Worm (Caenorhabditis elegans) whole organism, L2 larva: ENCODE results near the gene T22D1.1.

Experiments
- C34F6.9 ChIP-seq: fragments of 150-350 bp; optimal IDR thresholded peaks from 2 replicates; lab custom pipeline; 2014; ENCODE audit warnings: missing biosample characterization, missing genetic modification characterization
- F13H6.1 ChIP-seq: sonication (generic microtip); optimal IDR thresholded peaks from 2 replicates; lab custom pipeline; 2016; ENCODE audit warnings: missing genetic modification characterization, missing compliant biosample characterization
- Y55F3AM.14 ChIP-seq: fragments of 200-800 bp; sonication (Bioruptor generic); optimal IDR thresholded peaks from 2 replicates; lab custom pipeline; 2018; ENCODE audit warnings: mild to moderate bottlenecking, missing genetic modification characterization, missing compliant biosample characterization
- ZK546.5 ChIP-seq: sonication (generic microtip); optimal IDR thresholded peaks from 2 replicates; lab custom pipeline; 2017; ENCODE audit warnings: missing biosample characterization, missing genetic modification characterization
- alr-1 ChIP-seq: fragments of 150-350 bp; optimal IDR thresholded peaks from 2 replicates; lab custom pipeline; 2014; ENCODE audit warnings: missing biosample characterization, missing genetic modification characterization
- blmp-1 ChIP-seq: sonication (generic microtip); optimal IDR thresholded peaks from 2 replicates; lab custom pipeline; 2017; ENCODE audit warnings: missing genetic modification characterization, mild to moderate bottlenecking, missing compliant biosample characterization, antibody characterized with exemption, moderate library complexity; ENCODE audit not compliant: insufficient read depth
- ceh-16 ChIP-seq: fragments of 150-350 bp; optimal IDR thresholded peaks from 2 replicates; lab custom pipeline; 2014; ENCODE audit warnings: missing biosample characterization, missing genetic modification characterization
- ceh-82 ChIP-seq: fragments of 150-350 bp; optimal IDR thresholded peaks from 2 replicates; lab custom pipeline; 2014; ENCODE audit warnings: missing biosample characterization, missing genetic modification characterization
- crh-2 ChIP-seq: sonication (generic microtip); optimal IDR thresholded peaks from 2 replicates; lab custom pipeline; 2017; ENCODE audit warnings: missing biosample characterization, missing genetic modification characterization
- dmd-4 ChIP-seq: sonication (generic microtip); optimal IDR thresholded peaks from 2 replicates; lab custom pipeline; 2017; ENCODE audit warnings: missing biosample characterization, missing genetic modification characterization
- egl-27 ChIP-seq: sonication (generic microtip); optimal IDR thresholded peaks from 3 replicates; lab custom pipeline; 2017; ENCODE audit warnings: missing biosample characterization, missing genetic modification reagents, missing genetic modification characterization
- elt-1 ChIP-seq: fragments of 150-350 bp; optimal IDR thresholded peaks from 2 replicates; lab custom pipeline; 2014; ENCODE audit warnings: missing biosample characterization, missing genetic modification characterization
- elt-3 ChIP-seq: sonication (generic microtip); optimal IDR thresholded peaks from 2 replicates; lab custom pipeline; 2017; ENCODE audit warnings: missing biosample characterization, missing genetic modification characterization
- fos-1 ChIP-seq: fragments of 150-350 bp; optimal IDR thresholded peaks from 2 replicates; lab custom pipeline; 2014; ENCODE audit warnings: missing biosample characterization, missing genetic modification characterization
- gmeb-1 ChIP-seq: fragments of 150-350 bp; optimal IDR thresholded peaks from 2 replicates; lab custom pipeline; 2014; ENCODE audit warnings: missing biosample characterization, missing genetic modification characterization
- lin-13 ChIP-seq: fragments of 150-350 bp; optimal IDR thresholded peaks from 2 replicates; lab custom pipeline; 2014; ENCODE audit warnings: missing biosample characterization, missing genetic modification reagents, missing genetic modification characterization
- lin-39 ChIP-seq: fragments of 150-350 bp; optimal IDR thresholded peaks from 2 replicates; lab custom pipeline; 2014; ENCODE audit warnings: missing biosample characterization, missing genetic modification reagents, missing genetic modification characterization
- mab-5 ChIP-seq: fragments of 150-350 bp; optimal IDR thresholded peaks from 2 replicates; lab custom pipeline; 2014; ENCODE audit warnings: missing biosample characterization, missing genetic modification characterization
- mbf-1 ChIP-seq: sonication (generic microtip); optimal IDR thresholded peaks from 2 replicates; lab custom pipeline; 2017; ENCODE audit warnings: missing biosample characterization, missing genetic modification characterization
- nhr-10 ChIP-seq: sonication (generic microtip); optimal IDR thresholded peaks from 2 replicates; lab custom pipeline; 2017; ENCODE audit warnings: missing biosample characterization, missing genetic modification characterization
- nhr-12 ChIP-seq: fragments of 150-350 bp; optimal IDR thresholded peaks from 2 replicates; lab custom pipeline; 2014; ENCODE audit warnings: missing biosample characterization, missing genetic modification characterization
- nhr-129 ChIP-seq: fragments of 150-350 bp; optimal IDR thresholded peaks from 2 replicates; lab custom pipeline; 2014; ENCODE audit warnings: missing biosample characterization, missing genetic modification characterization
- nhr-21 ChIP-seq: fragments of 150-350 bp; optimal IDR thresholded peaks from 2 replicates; lab custom pipeline; 2014; ENCODE audit warnings: missing biosample characterization, missing genetic modification characterization
- nhr-23 ChIP-seq: fragments of 150-350 bp; optimal IDR thresholded peaks from 2 replicates; lab custom pipeline; 2014; ENCODE audit warnings: missing biosample characterization, missing genetic modification reagents, missing genetic modification characterization
- nhr-237 ChIP-seq: fragments of 150-350 bp; optimal IDR thresholded peaks from 2 replicates; lab custom pipeline; 2014; ENCODE audit warnings: missing biosample characterization, missing genetic modification characterization
- nhr-25 ChIP-seq: fragments of 150-350 bp; sonication (generic microtip); optimal IDR thresholded peaks from 3 replicates; lab custom pipeline; 2014; ENCODE audit warnings: missing biosample characterization, missing genetic modification characterization
- nhr-6 ChIP-seq: fragments of 150-350 bp; optimal IDR thresholded peaks from 2 replicates; lab custom pipeline; 2014; ENCODE audit warnings: missing biosample characterization, missing genetic modification characterization
- nhr-77 ChIP-seq: fragments of 150-350 bp; optimal IDR thresholded peaks from 2 replicates; lab custom pipeline; 2014; ENCODE audit warnings: missing biosample characterization, missing genetic modification characterization
- peb-1 ChIP-seq: fragments of 150-350 bp; optimal IDR thresholded peaks from 2 replicates; lab custom pipeline; 2014; ENCODE audit warnings: missing biosample characterization, missing genetic modification characterization
- skn-1 ChIP-seq: sonication (generic microtip); optimal IDR thresholded peaks from 2 replicates; lab custom pipeline; 2017; ENCODE audit warnings: missing biosample characterization, missing genetic modification characterization
- sma-9 ChIP-seq, 2 experiments: fragments of 150-350 bp in 1 of 2; sonication (generic microtip) in 1 of 2; optimal IDR thresholded peaks; 2 replicates each; lab custom pipeline; 2014 to 2016; ENCODE audit warnings: missing genetic modification characterization in 2 of 2, mild to moderate bottlenecking in 1 of 2, missing biosample characterization in 1 of 2, missing compliant biosample characterization in 1 of 2, missing genetic modification reagents in 1 of 2, moderate library complexity in 1 of 2
- unc-39 ChIP-seq: fragments of 150-350 bp; optimal IDR thresholded peaks from 2 replicates; lab custom pipeline; 2014; ENCODE audit warnings: missing biosample characterization, missing genetic modification characterization
- unc-55 ChIP-seq: fragments of 150-350 bp; sonication (generic microtip); optimal IDR thresholded peaks from 3 replicates; lab custom pipeline; 2014; ENCODE audit warnings: missing biosample characterization, missing genetic modification reagents, missing genetic modification characterization
- unc-62 ChIP-seq: fragments of 150-350 bp; optimal IDR thresholded peaks from 2 replicates; lab custom pipeline; 2014; ENCODE audit warnings: missing biosample characterization, missing genetic modification reagents, missing genetic modification characterization
- zag-1 ChIP-seq: fragments of 150-350 bp; optimal IDR thresholded peaks from 2 replicates; lab custom pipeline; 2014; ENCODE audit warnings: missing biosample characterization, missing genetic modification characterization
- ztf-1 ChIP-seq: fragments of 200-800 bp; sonication (Bioruptor generic); conservative IDR thresholded peaks from 2 replicates; pipeline ENCODE4 v1.3.6; 2022; ENCODE audit warnings: missing genetic modification characterization, missing compliant biosample characterization
- ztf-11 ChIP-seq: sonication (generic microtip); optimal IDR thresholded peaks from 2 replicates; lab custom pipeline; 2017; ENCODE audit warnings: missing biosample characterization, missing genetic modification characterization
- ztf-4 ChIP-seq: fragments of 150-350 bp; optimal IDR thresholded peaks from 2 replicates; lab custom pipeline; 2014; ENCODE audit warnings: missing biosample characterization, missing genetic modification characterization

The T22D1.1 gene

DNA sequence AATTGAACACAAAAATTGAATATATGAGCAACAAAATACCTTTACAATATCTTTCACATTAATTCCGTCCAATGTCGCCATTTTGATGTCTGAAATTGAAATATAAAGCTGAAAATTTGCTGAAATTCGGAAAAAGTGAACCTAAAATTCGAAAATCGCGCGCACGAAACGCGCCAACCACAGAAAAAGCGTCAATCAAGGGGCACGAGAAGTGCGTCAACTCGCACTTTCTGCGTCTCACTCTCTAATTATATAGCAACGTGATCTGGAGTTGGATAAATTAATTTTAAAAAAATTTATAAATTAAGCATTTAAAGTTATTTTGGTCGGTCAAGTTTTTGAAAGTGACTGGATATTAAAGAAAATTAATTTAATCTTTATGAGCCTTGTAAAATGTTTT, 3.9 kb upstream of the T22D1.1 start, which contains the start of gene ruvb-2 (continued):
- TF ChIP-seq mbf-1 (tag; lab: Kevin White, UChicago), result no peak
- TF ChIP-seq nhr-23, result no peak
- peak; percentile 94 for TF ChIP-seq unc-55 (GFP tag; lab: Kevin White, UChicago)
- TF ChIP-seq ztf-4 (tag; lab: Kevin White, UChicago), result peak; percentile 33
- TF ChIP-seq ztf-11 (tag; lab: Kevin White, UChicago), result no peak
- TF ChIP-seq nhr-21 (tag; lab: Kevin White, UChicago), result peak; percentile 86
- peak; percentile 81 for TF ChIP-seq F13H6.1 (tag; lab: Kevin White, UChicago)
- peak; percentile 93 for TF ChIP-seq gmeb-1
- TF ChIP-seq, all 48 proteins: peak for 28

DNA sequence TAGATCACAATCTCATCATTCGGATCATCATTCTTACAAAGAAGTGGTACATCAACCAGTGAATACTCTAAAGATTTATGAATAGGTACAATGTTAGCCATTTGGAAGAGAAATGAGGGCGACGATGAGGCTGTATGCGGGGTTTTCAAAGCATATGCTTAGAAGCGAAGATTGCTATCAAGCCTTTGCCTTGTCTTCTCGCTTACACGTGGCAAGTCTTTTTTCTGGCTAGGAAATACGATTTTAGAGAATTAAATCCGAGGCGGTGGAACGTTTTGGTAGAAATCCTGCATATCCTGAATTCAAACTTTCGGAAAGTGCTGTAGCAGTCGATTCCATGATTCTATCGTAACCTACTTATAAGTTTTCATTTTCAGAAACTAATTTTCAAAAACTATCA, 3.1 kb upstream of the T22D1.1 start, which contains the start of gene T22D1.18:
Gene T22D1.18 (minus strand): TSS at position 101 of the 400 bp plus-strand sequence.
- TF ChIP-seq lin-39 (tag; lab: Kevin White, UChicago) (no peak), fos-1 (tag; lab: Kevin White, UChicago) (no peak), ZK546.5 (tag; lab: Kevin White, UChicago) (no peak), dmd-4 (tag; lab: Kevin White, UChicago) (no peak), nhr-10 (tag; lab: Kevin White, UChicago) (no peak), elt-3 (tag; lab: Kevin White, UChicago) (no peak), mab-5 (tag; lab: Kevin White, UChicago) (no peak), blmp-1 (no peak), F13H6.1 (tag; lab: Kevin White, UChicago) (no peak), ztf-11 (tag; lab: Kevin White, UChicago) (no peak), elt-1 (tag; lab: Kevin White, UChicago) (no peak), nhr-25 (tag; lab: Kevin White, UChicago) (no peak), peb-1 (no peak), ztf-1 (no peak), alr-1 (tag; lab: Kevin White, UChicago) (no peak), nhr-6 (no peak), sma-9 (GFP tag; optimal IDR thresholded peaks at IDR 0.05; lab: Kevin White, UChicago) (no peak), sma-9 (tag; optimal IDR thresholded peaks at IDR 0.05; lab: Kevin White, UChicago) (no peak)

DNA sequence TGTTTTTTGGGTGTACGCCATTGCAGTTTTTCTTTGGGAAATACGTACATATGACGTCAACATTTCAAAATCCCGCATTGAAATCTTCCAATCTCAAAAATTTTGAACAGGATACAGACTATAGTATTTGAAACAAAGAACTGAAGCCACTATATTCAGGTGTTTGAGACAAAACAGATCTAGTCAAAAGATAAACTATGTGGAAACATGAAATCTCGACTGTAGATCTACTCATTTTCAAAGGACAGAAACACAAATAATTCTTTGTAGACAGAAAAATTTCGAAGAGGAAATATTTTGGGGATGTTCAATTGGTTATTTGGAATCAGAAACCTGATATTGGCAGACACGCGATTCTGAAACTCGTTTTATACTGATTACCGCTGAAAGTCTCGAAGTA, 2.4 kb downstream of the T22D1.1 start:
- TF ChIP-seq blmp-1 (no peak), lin-13 (no peak), nhr-129 (tag; lab: Kevin White, UChicago) (no peak), egl-27 (tag; lab: Kevin White, UChicago) (no peak), nhr-237 (tag; lab: Kevin White, UChicago) (no peak), nhr-23 (no peak), unc-39 (tag; lab: Kevin White, UChicago) (no peak), crh-2 (tag; lab: Kevin White, UChicago) (no peak), nhr-6 (no peak), alr-1 (tag; lab: Kevin White, UChicago) (no peak), zag-1 (no peak), lin-39 (tag; lab: Kevin White, UChicago) (no peak), nhr-10 (tag; lab: Kevin White, UChicago) (no peak), ceh-16 (tag; lab: Kevin White, UChicago) (no peak), C34F6.9 (tag; lab: Kevin White, UChicago) (no peak), nhr-21 (tag; lab: Kevin White, UChicago) (no peak), nhr-25 (tag; lab: Kevin White, UChicago) (no peak), fos-1 (tag; lab: Kevin White, UChicago) (no peak), F13H6.1 (tag; lab: Kevin White, UChicago) (no peak)

DNA sequence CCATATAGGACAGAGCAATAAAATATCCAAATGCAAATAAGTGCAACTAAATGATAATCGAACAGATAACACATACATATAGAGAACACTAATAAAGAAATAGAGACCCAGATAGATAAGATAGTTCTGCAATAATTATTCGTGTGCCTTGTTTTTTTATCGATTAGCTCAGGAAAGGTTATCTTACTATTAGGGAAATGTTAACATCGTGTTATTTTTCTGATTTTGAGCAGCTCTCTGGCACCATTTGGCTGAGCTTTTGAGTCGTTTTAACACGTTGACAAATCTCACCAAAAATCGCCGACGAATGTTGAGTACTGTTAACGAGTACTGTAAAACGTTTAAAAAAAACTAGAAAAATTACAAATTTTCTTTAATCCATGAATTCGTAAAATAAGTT, 5.2 kb downstream of the T22D1.1 start, which contains the start of gene cest-6:
Gene cest-6 (minus strand): TSS at position 101 of the 400 bp plus-strand sequence.
- TF ChIP-seq Y55F3AM.14 (GFP tag; lab: Kevin White, UChicago) (no peak), egl-27 (tag; lab: Kevin White, UChicago) (no peak), mbf-1 (tag; lab: Kevin White, UChicago) (no peak), ceh-82 (tag; lab: Kevin White, UChicago) (no peak), nhr-25 (tag; lab: Kevin White, UChicago) (no peak), dmd-4 (tag; lab: Kevin White, UChicago) (no peak), nhr-77 (no peak), nhr-10 (tag; lab: Kevin White, UChicago) (no peak), mab-5 (tag; lab: Kevin White, UChicago) (no peak), fos-1 (tag; lab: Kevin White, UChicago) (no peak), skn-1 (tag; lab: Kevin White, UChicago) (no peak), nhr-12 (tag; lab: Kevin White, UChicago) (no peak), elt-1 (tag; lab: Kevin White, UChicago) (no peak), unc-62 (GFP tag; lab: Kevin White, UChicago) (no peak), gmeb-1 (no peak), ztf-4 (tag; lab: Kevin White, UChicago) (no peak)
